Worm (Caenorhabditis elegans) whole organism, late embryonic: ENCODE measurements around the gene pes-1.
"Not testable (repeated sequence)": the region's sequence is repeated elsewhere in the genome, so short reads cannot be mapped to it uniquely, and the experiment has no call there.

Experiments used
- C08G9.2 ChIP-seq: sonication (generic microtip); optimal IDR thresholded peaks from 2 replicates; lab custom pipeline; 2016; ENCODE audit warnings: mild to moderate bottlenecking, missing genetic modification characterization, moderate library complexity, missing compliant biosample characterization
- F13H6.1 ChIP-seq: sonication (generic microtip); optimal IDR thresholded peaks from 2 replicates; lab custom pipeline; 2016; ENCODE audit warnings: missing genetic modification characterization, missing compliant biosample characterization
- K02D7.2 ChIP-seq: sonication (generic microtip); optimal IDR thresholded peaks from 2 replicates; lab custom pipeline; 2017; ENCODE audit warnings: mild to moderate bottlenecking, missing genetic modification characterization, missing compliant biosample characterization
- K09A11.1 ChIP-seq: sonication (generic microtip); optimal IDR thresholded peaks from 2 replicates; lab custom pipeline; 2017; ENCODE audit warnings: antibody characterized with exemption, mild to moderate bottlenecking, missing genetic modification characterization, missing compliant biosample characterization; ENCODE audit not compliant: insufficient read depth
- T23F11.4 ChIP-seq: fragments of 200-800 bp; sonication (Bioruptor generic); optimal IDR thresholded peaks from 2 replicates; lab custom pipeline; 2018; ENCODE audit warnings: mild to moderate bottlenecking, missing genetic modification characterization, missing compliant biosample characterization
- ama-1 ChIP-seq: fragments of 150-350 bp; optimal IDR thresholded peaks from 2 replicates; lab custom pipeline; 2014
- ceh-14 ChIP-seq: sonication (generic microtip); optimal IDR thresholded peaks from 2 replicates; lab custom pipeline; 2016; ENCODE audit warnings: missing genotype, missing genetic modification characterization, missing compliant biosample characterization
- ceh-18 ChIP-seq: sonication (generic microtip); optimal IDR thresholded peaks from 2 replicates; lab custom pipeline; 2016; ENCODE audit warnings: missing genetic modification characterization, missing compliant biosample characterization
- ceh-31 ChIP-seq: sonication (generic microtip); optimal IDR thresholded peaks from 2 replicates; lab custom pipeline; 2016; ENCODE audit warnings: missing genetic modification characterization, missing compliant biosample characterization
- ceh-34 ChIP-seq: sonication (generic microtip); optimal IDR thresholded peaks from 2 replicates; lab custom pipeline; 2016; ENCODE audit warnings: mild to moderate bottlenecking, missing genetic modification characterization, missing compliant biosample characterization
- ceh-48 ChIP-seq: sonication (generic microtip); optimal IDR thresholded peaks from 2 replicates; lab custom pipeline; 2016; ENCODE audit warnings: missing genetic modification characterization, inconsistent platforms, missing compliant biosample characterization
- ceh-6 ChIP-seq: fragments of 200-800 bp; sonication (Bioruptor generic); optimal IDR thresholded peaks from 2 replicates; lab custom pipeline; 2018; ENCODE audit warnings: mild to moderate bottlenecking, missing genetic modification characterization, missing compliant biosample characterization
- dve-1 ChIP-seq: sonication (generic microtip); optimal IDR thresholded peaks from 2 replicates; lab custom pipeline; 2017; ENCODE audit warnings: antibody characterized with exemption, mild to moderate bottlenecking, missing genetic modification characterization, missing compliant biosample characterization
- elt-2 ChIP-seq: sonication (generic microtip); optimal IDR thresholded peaks from 2 replicates; lab custom pipeline; 2016; ENCODE audit warnings: missing genetic modification reagents, missing genetic modification characterization, missing compliant biosample characterization
- ets-4 ChIP-seq: sonication (generic microtip); optimal IDR thresholded peaks from 2 replicates; lab custom pipeline; 2016; ENCODE audit warnings: missing genetic modification characterization, missing compliant biosample characterization
- eyg-1 ChIP-seq: sonication (generic microtip); optimal IDR thresholded peaks from 2 replicates; lab custom pipeline; 2016; ENCODE audit warnings: missing genotype, missing genetic modification characterization, missing compliant biosample characterization
- fkh-10 ChIP-seq: fragments of 150-350 bp; optimal IDR thresholded peaks from 2 replicates; lab custom pipeline; 2014; ENCODE audit warnings: missing biosample characterization, missing genetic modification reagents, missing genetic modification characterization
- fkh-6 ChIP-seq: sonication (generic microtip); optimal IDR thresholded peaks from 2 replicates; lab custom pipeline; 2016; ENCODE audit warnings: missing genetic modification characterization, missing compliant biosample characterization
- gmeb-2 ChIP-seq: sonication (generic microtip); optimal IDR thresholded peaks from 2 replicates; lab custom pipeline; 2016; ENCODE audit warnings: missing genetic modification characterization, inconsistent platforms, missing compliant biosample characterization
- hlh-30 ChIP-seq: sonication (generic microtip); optimal IDR thresholded peaks from 2 replicates; lab custom pipeline; 2017; ENCODE audit warnings: antibody characterized with exemption, missing genetic modification characterization, missing compliant biosample characterization; ENCODE audit not compliant: insufficient read depth
- hlh-8 ChIP-seq: sonication (generic microtip); optimal IDR thresholded peaks from 2 replicates; lab custom pipeline; 2016; ENCODE audit warnings: missing genotype, missing genetic modification characterization, missing compliant biosample characterization
- lim-6 ChIP-seq: sonication (generic microtip); optimal IDR thresholded peaks from 2 replicates; lab custom pipeline; 2016; ENCODE audit warnings: missing genetic modification characterization, missing compliant biosample characterization
- lin-11 ChIP-seq: fragments of 200-800 bp; sonication (Bioruptor generic); optimal IDR thresholded peaks from 2 replicates; lab custom pipeline; 2018; ENCODE audit warnings: mild to moderate bottlenecking, missing genetic modification characterization, missing compliant biosample characterization
- nhr-11 ChIP-seq: fragments of 150-350 bp; optimal IDR thresholded peaks from 2 replicates; lab custom pipeline; 2014; ENCODE audit warnings: missing biosample characterization, missing genetic modification characterization
- pag-3 ChIP-seq: sonication (generic microtip); optimal IDR thresholded peaks from 2 replicates; lab custom pipeline; 2016; ENCODE audit warnings: missing compliant biosample characterization, missing genetic modification characterization, borderline replicate concordance
- pha-2 ChIP-seq: sonication (generic microtip); optimal IDR thresholded peaks from 2 replicates; lab custom pipeline; 2017; ENCODE audit warnings: mild to moderate bottlenecking, missing genetic modification characterization, missing compliant biosample characterization
- pha-4 ChIP-seq: fragments of 150-350 bp; optimal IDR thresholded peaks from 2 replicates; lab custom pipeline; 2018; ENCODE audit warnings: missing biosample characterization, missing genetic modification reagents, missing genetic modification characterization
- pqm-1 ChIP-seq: sonication (generic microtip); optimal IDR thresholded peaks from 2 replicates; lab custom pipeline; 2016; ENCODE audit warnings: missing genetic modification characterization, missing compliant biosample characterization
- sdc-2 ChIP-seq: sonication (generic microtip); optimal IDR thresholded peaks from 2 replicates; lab custom pipeline; 2016; ENCODE audit warnings: missing genotype, missing genetic modification characterization, missing compliant biosample characterization
- syd-9 ChIP-seq: sonication (generic microtip); optimal IDR thresholded peaks from 2 replicates; lab custom pipeline; 2016; ENCODE audit warnings: mild to moderate bottlenecking, missing genetic modification characterization, moderate library complexity, missing compliant biosample characterization
- tbx-2 ChIP-seq: sonication (generic microtip); optimal IDR thresholded peaks from 2 replicates; lab custom pipeline; 2016; ENCODE audit warnings: missing genetic modification characterization, missing compliant biosample characterization
- ttx-3 ChIP-seq: sonication (generic microtip); optimal IDR thresholded peaks from 2 replicates; lab custom pipeline; 2016; ENCODE audit warnings: missing genetic modification reagents, missing genetic modification characterization, missing compliant biosample characterization
- unc-55 ChIP-seq: sonication (generic microtip); optimal IDR thresholded peaks from 2 replicates; lab custom pipeline; 2017; ENCODE audit warnings: missing biosample characterization, missing genetic modification reagents, missing genetic modification characterization
- ztf-16 ChIP-seq: sonication (generic microtip); optimal IDR thresholded peaks from 2 replicates; lab custom pipeline; 2017; ENCODE audit warnings: missing genetic modification characterization, missing compliant biosample characterization

Gene pes-1

DNA sequence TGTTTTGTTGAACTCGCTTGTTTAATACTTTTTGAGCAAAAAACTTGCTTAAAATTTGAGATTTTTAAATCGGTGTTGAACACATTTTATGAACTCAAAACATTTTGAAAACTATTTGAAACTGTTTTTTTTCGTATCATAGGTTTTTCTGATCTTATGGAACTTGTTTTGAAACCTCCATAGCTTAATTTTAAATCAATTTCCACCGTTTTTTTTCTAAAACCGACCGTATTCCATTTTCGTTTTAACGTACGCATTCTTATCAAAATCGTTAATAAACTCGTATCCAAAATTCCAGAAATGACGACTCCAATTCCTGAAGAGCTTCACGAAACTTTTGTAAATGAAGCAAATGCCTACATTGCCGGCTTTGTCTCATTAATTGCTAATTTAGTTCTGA lies 5.8 kb downstream of the pes-1 start, which contains the start of gene srm-2:
Gene srm-2 (plus strand): TSS at position 301 of the 400 bp plus-strand sequence.
- TF ChIP-seq pqm-1 (tag; lab: Kevin White, UChicago) (no peak), ceh-31 (no peak), dve-1 (tag; lab: Kevin White, UChicago) (no peak), lin-11 (no peak)

DNA sequence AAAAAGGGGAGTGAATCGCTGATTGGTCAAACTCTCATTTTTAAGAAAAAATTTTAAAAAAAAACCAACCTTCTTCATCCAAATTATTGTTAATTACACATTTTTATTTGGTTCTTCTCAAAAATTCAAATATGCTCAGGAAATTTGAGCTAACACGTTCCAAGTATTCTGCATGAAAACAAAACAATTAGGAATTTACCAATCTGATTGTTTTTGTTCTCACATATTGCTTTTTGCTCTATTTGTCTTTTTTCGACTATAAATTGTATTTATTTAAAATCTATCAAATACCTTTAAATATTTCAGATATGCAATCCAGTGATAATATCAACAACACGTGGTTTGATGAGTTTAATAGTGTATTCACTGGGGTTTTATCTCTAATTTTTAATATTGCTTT lies 9.7 kb downstream of the pes-1 start, which contains the start of gene srm-1:
Gene srm-1 (plus strand): TSS at position 301 of the 400 bp plus-strand sequence.
- TF ChIP-seq K09A11.1 (tag; lab: Kevin White, UChicago) (no peak), ttx-3 (tag; lab: Kevin White, UChicago) (no peak), pha-4 (tag; lab: Kevin White, UChicago) (no peak), C08G9.2 (tag; lab: Kevin White, UChicago) (no peak), fkh-6 (tag; lab: Kevin White, UChicago) (no peak), lim-6 (tag; lab: Kevin White, UChicago) (no peak), ceh-6 (no peak)

DNA sequence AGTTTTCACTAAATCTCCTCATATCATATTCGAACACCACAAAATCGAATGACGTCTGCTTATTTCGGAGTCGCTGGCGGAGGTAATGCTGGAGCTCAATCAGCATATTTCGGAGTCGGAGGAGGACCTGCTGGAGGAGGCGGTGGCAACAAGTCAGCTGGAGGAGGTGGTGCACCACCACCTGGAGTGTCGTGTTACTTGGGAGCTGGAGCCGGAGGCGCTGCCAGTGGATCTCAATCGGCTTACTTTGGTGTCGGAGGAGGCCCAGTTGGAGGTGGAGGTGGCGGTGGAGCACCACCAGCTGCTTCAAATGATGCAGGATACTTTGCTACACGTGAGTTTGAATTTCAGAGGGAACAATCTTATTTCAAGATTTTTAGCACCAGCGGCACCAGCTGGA lies 13.9 kb downstream of the pes-1 start, which contains the start of gene ssq-4:
Gene ssq-4 (plus strand): TSS at position 19 of the 400 bp plus-strand sequence.
- not testable (repeated sequence) for TF ChIP-seq gmeb-2 (tag; lab: Kevin White, UChicago); tbx-2 (tag; lab: Kevin White, UChicago); K02D7.2
- TF ChIP-seq, all 69 proteins: peak for 0; not testable (repeated sequence) for 69

DNA sequence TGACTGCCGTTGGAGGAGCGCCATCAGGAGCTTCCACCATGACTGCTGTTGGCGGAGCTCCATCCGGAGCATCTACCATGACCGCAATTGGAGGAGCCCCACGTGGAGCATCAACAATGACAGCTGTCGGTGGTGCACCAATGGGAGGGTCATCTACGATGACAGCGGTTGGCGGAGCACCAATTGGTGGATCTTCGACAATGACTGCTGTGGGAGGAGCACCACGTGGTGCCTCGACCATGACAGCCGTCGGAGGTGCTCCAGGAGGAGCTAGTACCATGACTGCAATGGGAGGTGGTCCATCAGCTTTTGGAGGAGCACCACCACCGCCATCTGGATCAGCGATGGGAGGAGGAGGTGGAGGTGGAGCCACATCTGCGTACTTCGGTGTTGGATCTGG lies 14.5 kb downstream of the pes-1 start, which contains the start of gene T28H11.7:
Gene T28H11.7 (minus strand): TSS at position 101 of the 400 bp plus-strand sequence.
- TF ChIP-seq F13H6.1 (tag; lab: Kevin White, UChicago); ceh-18 (tag; lab: Kevin White, UChicago); ceh-31: not testable (repeated sequence)
- TF ChIP-seq, all 69 proteins: peak for 0; not testable (repeated sequence) for 69

DNA sequence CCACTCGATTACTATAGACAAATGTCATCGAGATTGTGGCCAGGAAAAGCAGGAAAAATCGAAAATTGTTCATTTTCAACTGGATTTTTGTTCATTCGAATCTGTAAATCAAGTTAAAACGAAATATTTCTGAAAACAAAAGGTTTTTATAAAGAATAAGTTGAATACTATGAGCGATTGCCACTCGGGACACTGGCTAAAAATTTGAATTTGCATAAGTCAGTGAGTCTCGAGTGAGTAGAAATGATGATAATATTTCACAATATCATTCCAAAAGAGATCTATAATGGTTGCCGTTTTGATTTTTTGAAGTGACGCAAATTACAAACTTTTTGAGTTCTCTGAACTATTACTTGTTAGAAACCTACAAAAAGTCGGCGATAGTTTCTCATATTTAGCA lies 18.0 kb downstream of the pes-1 start, which contains the start of gene T28H11.8:
Gene T28H11.8 (minus strand): TSS at position 101 of the 400 bp plus-strand sequence.
- TF ChIP-seq pag-3 (tag; lab: Kevin White, UChicago) (no peak), sdc-2 (tag; lab: Kevin White, UChicago) (no peak), nhr-11 (tag; lab: Kevin White, UChicago) (no peak), ets-4 (tag; lab: Kevin White, UChicago) (no peak), ama-1 (lab: Kevin White, UChicago) (no peak), fkh-6 (tag; lab: Kevin White, UChicago) (no peak), pha-4 (tag; lab: Kevin White, UChicago) (no peak), syd-9 (tag; lab: Kevin White, UChicago) (no peak), eyg-1 (tag; lab: Kevin White, UChicago) (no peak), ztf-16 (no peak), pha-2 (tag; lab: Kevin White, UChicago) (no peak), T23F11.4 (GFP tag; lab: Kevin White, UChicago) (no peak)

DNA sequence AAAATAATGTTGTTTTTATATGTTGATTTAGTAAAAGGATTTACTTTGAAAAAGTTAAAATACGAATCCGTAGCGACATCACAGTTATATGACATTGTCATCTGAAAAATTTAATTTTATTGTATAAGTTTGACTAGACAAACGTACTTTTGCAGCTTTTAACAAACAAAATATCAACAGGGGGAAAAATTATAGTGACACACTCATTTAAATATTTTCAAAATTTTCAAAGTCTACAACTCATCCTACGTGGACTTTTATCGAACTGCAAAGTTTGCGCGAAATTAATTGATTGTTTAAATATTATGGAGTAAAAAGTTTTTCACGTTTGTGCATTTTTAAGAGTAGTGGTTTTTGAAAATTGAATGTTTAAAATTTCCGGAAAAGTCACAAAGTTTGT lies 23.1 kb downstream of the pes-1 start, which contains the start of gene C09B9.85:
Gene C09B9.85 (minus strand): TSS at position 101 of the 400 bp plus-strand sequence.
- TF ChIP-seq ceh-14 (tag; lab: Kevin White, UChicago) (no peak), ceh-31 (no peak), pha-2 (tag; lab: Kevin White, UChicago) (no peak), ama-1 (lab: Kevin White, UChicago) (no peak), hlh-8 (no peak), fkh-10 (GFP tag; lab: Kevin White, UChicago) (no peak), hlh-30 (no peak), gmeb-2 (tag; lab: Kevin White, UChicago) (no peak), elt-2 (no peak), ceh-34 (tag; lab: Kevin White, UChicago) (no peak), lim-6 (tag; lab: Kevin White, UChicago) (no peak), ceh-48 (tag; lab: Kevin White, UChicago) (no peak), unc-55 (no peak), fkh-6 (tag; lab: Kevin White, UChicago) (no peak)
